Worm (Caenorhabditis elegans) whole organism, L3 larva: ENCODE measurements around the gene nhr-167.

Source experiments
- ZK546.5 ChIP-seq: sonication (generic microtip); optimal IDR thresholded peaks from 2 replicates; lab custom pipeline; 2017; ENCODE audit warnings: missing biosample characterization, missing genetic modification characterization
- aly-2 ChIP-seq: fragments of 150-350 bp; optimal IDR thresholded peaks from 2 replicates; lab custom pipeline; 2014; ENCODE audit warnings: missing biosample characterization, missing genetic modification characterization
- ama-1 ChIP-seq: fragments of 150-350 bp; optimal IDR thresholded peaks from 2 replicates; lab custom pipeline; 2018
- elt-3 ChIP-seq, 3 experiments: fragments of 150-350 bp in 1 of 3; sonication (generic microtip) in 2 of 3; optimal IDR thresholded peaks; 2 replicates in 2 of 3; 4 replicates in 1 of 3; lab custom pipeline; 2014 to 2017; ENCODE audit warnings: missing biosample characterization in 3 of 3, missing genetic modification characterization in 3 of 3
- unc-62 ChIP-seq: fragments of 150-350 bp; sonication (generic microtip); optimal IDR thresholded peaks from 4 replicates; lab custom pipeline; 2014; ENCODE audit warnings: missing biosample characterization, missing genetic modification reagents, missing genetic modification characterization

ce11 chrX:11948184-11948894 lies 33.5 kb downstream of the nhr-167 start, which contains the start of gene lsd-1:
- TF ChIP-seq ZK546.5 (tag; lab: Kevin White, UChicago) (no peak), elt-3 (tag; optimal IDR thresholded peaks at IDR 0.05; lab: Kevin White, UChicago) (no peak), unc-62 (GFP tag; lab: Kevin White, UChicago) (no peak), aly-2 (tag; lab: Kevin White, UChicago) (no peak), ama-1 (lab: Kevin White, UChicago) (no peak)
